Worm (Caenorhabditis elegans): ENCODE results near the gene F28H7.8.

DNA sequence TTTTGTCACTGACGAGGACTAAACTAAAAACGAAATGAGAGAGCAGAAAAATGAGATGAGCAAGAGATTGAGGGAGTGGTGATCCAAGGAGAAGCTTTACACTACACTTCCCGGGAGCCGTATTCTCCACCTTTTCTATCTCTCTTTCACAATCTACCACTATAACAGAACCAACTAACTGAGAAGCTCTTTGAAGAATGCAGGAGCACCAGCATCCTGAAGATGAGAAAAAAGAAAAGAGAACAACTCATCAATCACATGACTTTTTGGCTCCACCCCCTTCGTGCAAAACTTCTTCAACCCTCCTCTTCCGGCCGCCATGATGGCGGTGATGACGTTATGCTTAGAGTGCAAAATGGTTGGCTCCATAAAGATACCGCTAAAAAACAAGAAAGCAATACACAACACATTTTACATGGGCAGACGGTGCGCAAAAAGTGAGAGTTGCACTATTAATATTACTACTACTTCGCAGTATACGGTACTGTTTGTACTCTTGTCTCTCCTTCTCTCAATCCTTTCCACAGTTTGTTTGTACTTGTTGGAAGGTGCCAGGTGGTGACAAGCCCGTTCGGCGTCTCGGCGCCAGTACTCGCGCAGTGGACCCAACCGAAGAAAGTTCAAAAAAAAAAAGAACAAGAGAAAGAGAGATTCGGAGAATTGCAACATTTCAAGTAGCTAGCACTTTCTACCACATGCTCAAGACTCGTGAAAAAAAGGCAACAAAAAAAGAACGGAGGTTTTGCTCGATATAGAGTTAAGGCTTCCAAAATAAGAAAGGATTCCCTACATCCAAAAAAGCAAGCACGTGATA lies 39.5 kb upstream of the F28H7.8 start:
- TF ChIP-seq med-1 (GFP tag; optimal IDR thresholded peaks at IDR 0.05; ENCODE audit: insufficient read depth) (no peak), flt-1 (GFP tag; IDR thresholded peaks at IDR 0.05) (no peak), ztf-29 (GFP tag; IDR thresholded peaks at IDR 0.05) (no peak), cog-1 (tag; optimal IDR thresholded peaks at IDR 0.05) (no peak), tab-1 (GFP tag; IDR thresholded peaks at IDR 0.05) (no peak), klf-2 (GFP tag; conservative IDR thresholded peaks at IDR 0.05) (no peak)
